Fruit fly (Drosophila melanogaster): ENCODE measurements around the gene CG12984.

Gene CG12984

dm6 chr3L:21024965-21025833, 33.7 kb downstream of the CG12984 start (continued):
- no peak for TF ChIP-seq bigmax (GFP tag; optimal IDR thresholded peaks at IDR 0.05)
- no peak for TF ChIP-seq CG14965 (GFP tag; optimal IDR thresholded peaks at IDR 0.05; ENCODE audit: borderline replicate concordance)
- no peak for TF ChIP-seq danr (GFP tag; IDR thresholded peaks at IDR 0.05)
- TF ChIP-seq salm (tag; optimal IDR thresholded peaks at IDR 0.05), result no peak
- peak; percentile 20 for TF ChIP-seq CG15514 (GFP tag; optimal IDR thresholded peaks at IDR 0.05)
- no peak for TF ChIP-seq Rfx (GFP tag; IDR thresholded peaks at IDR 0.05)
- TF ChIP-seq CG3847 (GFP tag; IDR thresholded peaks at IDR 0.05), result no peak
- TF ChIP-seq nerfin-1 (tag; optimal IDR thresholded peaks at IDR 0.05), result peak; percentile 8
- TF ChIP-seq Med (GFP tag), result peak; percentile 33
- peak; percentile 13 for TF ChIP-seq CG13624 (GFP tag; optimal IDR thresholded peaks at IDR 0.05)
- no peak for TF ChIP-seq CG12236 (GFP tag; optimal IDR thresholded peaks at IDR 0.05)
- TF ChIP-seq Dad (GFP tag; optimal IDR thresholded peaks at IDR 0.05), result no peak
- no peak for TF ChIP-seq en (GFP tag; optimal IDR thresholded peaks at IDR 0.05)
- peak; percentile 5 for TF ChIP-seq CG18599 (GFP tag; optimal IDR thresholded peaks at IDR 0.05)
- TF ChIP-seq CG13775 (GFP tag; optimal IDR thresholded peaks at IDR 0.05), result no peak
- TF ChIP-seq ATbp (GFP tag; optimal IDR thresholded peaks at IDR 0.05), result no peak
- no peak for TF ChIP-seq CG9609 (GFP tag; optimal IDR thresholded peaks at IDR 0.05)
- TF ChIP-seq gfzf (GFP tag; optimal IDR thresholded peaks at IDR 0.05), result no peak
- no peak for TF ChIP-seq unpg (GFP tag; optimal IDR thresholded peaks at IDR 0.05)
- no peak for TF ChIP-seq Bteb2 (GFP tag; optimal IDR thresholded peaks at IDR 0.05)
- TF ChIP-seq run (tag; optimal IDR thresholded peaks at IDR 0.05), result no peak
- TF ChIP-seq cg (GFP tag; optimal IDR thresholded peaks at IDR 0.05), result peak; percentile 93
- no peak for TF ChIP-seq CG11247 (GFP tag; IDR thresholded peaks at IDR 0.05)
- no peak for TF ChIP-seq C15 (GFP tag; IDR thresholded peaks at IDR 0.05)
- TF ChIP-seq BEAF-32 (GFP tag; optimal IDR thresholded peaks at IDR 0.05), result no peak
- no peak for TF ChIP-seq sug (tag; optimal IDR thresholded peaks at IDR 0.05)
- no peak for TF ChIP-seq Sin3A (optimal IDR thresholded peaks at IDR 0.05)
- peak; percentile 91 for TF ChIP-seq Trl (optimal IDR thresholded peaks at IDR 0.05)
- TF ChIP-seq Trl (GFP tag; optimal IDR thresholded peaks at IDR 0.05), result no peak
- TF ChIP-seq Mad (GFP tag; optimal IDR thresholded peaks at IDR 0.05), result no peak
- no peak for TF ChIP-seq esg (GFP tag; conservative IDR thresholded peaks at IDR 0.05)
- no peak for TF ChIP-seq pum (GFP tag; optimal IDR thresholded peaks at IDR 0.05)
- no peak for TF ChIP-seq CG11456 (GFP tag; IDR thresholded peaks at IDR 0.05)
- no peak for TF ChIP-seq schlank (tag; optimal IDR thresholded peaks at IDR 0.05)
- TF ChIP-seq CG34422 (GFP tag; IDR thresholded peaks at IDR 0.05), result no peak; the same call in 2 of the 3 replicates
- TF ChIP-seq CG14860 (GFP tag; IDR thresholded peaks at IDR 0.05; ENCODE audit: partially characterized antibody), result no peak
- no peak for TF ChIP-seq tgo (GFP tag; IDR thresholded peaks at IDR 0.05)
- no peak for TF ChIP-seq CG6654 (GFP tag; optimal IDR thresholded peaks at IDR 0.05)
- TF ChIP-seq CG9727 (GFP tag; optimal IDR thresholded peaks at IDR 0.05), result no peak
- TF ChIP-seq CG14050 (GFP tag; IDR thresholded peaks at IDR 0.05), result no peak
- no peak for TF ChIP-seq CG42726 (GFP tag; IDR thresholded peaks at IDR 0.05; ENCODE audit: partially characterized antibody)
- no peak for TF ChIP-seq Usf (GFP tag; optimal IDR thresholded peaks at IDR 0.05)
- TF ChIP-seq Sox102F (GFP tag; optimal IDR thresholded peaks at IDR 0.05), result no peak
- TF ChIP-seq toy (GFP tag; IDR thresholded peaks at IDR 0.05), result no peak
- TF ChIP-seq Nf-YC (tag; optimal IDR thresholded peaks at IDR 0.05), result no peak
- no peak for TF ChIP-seq CG13894 (tag; optimal IDR thresholded peaks at IDR 0.05)
- no peak for TF ChIP-seq Eip74EF (GFP tag; optimal IDR thresholded peaks at IDR 0.05)
- no peak for TF ChIP-seq cato (GFP tag; optimal IDR thresholded peaks at IDR 0.05; ENCODE audit: borderline replicate concordance)
- peak; percentile 34 for TF ChIP-seq yki (optimal IDR thresholded peaks at IDR 0.05)
- no peak for TF ChIP-seq CG16815 (GFP tag; optimal IDR thresholded peaks at IDR 0.05)
